Worm (Caenorhabditis elegans): ENCODE measurements around the gene fipr-1.

ce11 chrV:12386154-12386553 is 24.6 kb upstream of the fipr-1 start, which contains the start of gene K01D12.15:
- TF ChIP-seq mdl-1 (tag; optimal IDR thresholded peaks at IDR 0.05) (no peak), nhr-67 (tag; optimal IDR thresholded peaks at IDR 0.05) (no peak), snpc-4 (tag; optimal IDR thresholded peaks at IDR 0.05) (no peak), nhr-11 (tag; optimal IDR thresholded peaks at IDR 0.05) (no peak), ama-1 (optimal IDR thresholded peaks at IDR 0.05) (no peak), skn-1 (tag; optimal IDR thresholded peaks at IDR 0.05) (no peak), ceh-82 (tag; optimal IDR thresholded peaks at IDR 0.05) (no peak), lin-15B (tag; optimal IDR thresholded peaks at IDR 0.05) (no peak), nhr-237 (tag; optimal IDR thresholded peaks at IDR 0.05) (no peak), jun-1 (tag; optimal IDR thresholded peaks at IDR 0.05) (no peak), nfya-1 (tag; optimal IDR thresholded peaks at IDR 0.05; ENCODE audit: insufficient read depth) (no peak)

Data from whole organism, L3 larva.